Fruit fly (Drosophila melanogaster) whole organism, prepupa: ENCODE results near the gene Chro.

Experiments used
- Blimp-1 ChIP-seq: fragments of 200-800 bp; sonication (Bioruptor generic); optimal IDR thresholded peaks from 3 replicates; lab custom pipeline; 2017; ENCODE audit warnings: missing biosample characterization, missing genetic modification characterization, mild to moderate bottlenecking, moderate library complexity, missing genetic modification reagents
- CG10631 ChIP-seq: fragments of 200-800 bp; sonication (Bioruptor generic); optimal IDR thresholded peaks from 2 replicates; lab custom pipeline; 2016; ENCODE audit warnings: missing biosample characterization, missing genetic modification characterization
- CG10669 ChIP-seq: fragments of 200-800 bp; sonication (Bioruptor generic); optimal IDR thresholded peaks from 3 replicates; lab custom pipeline; 2018; ENCODE audit warnings: missing biosample characterization, mild to moderate bottlenecking, missing genetic modification characterization, moderate library complexity
- CG11294 ChIP-seq: fragments of 200-800 bp; sonication (Bioruptor generic); IDR thresholded peaks from 2 replicates; pipeline ENCODE4 v1.3.6; 2022; ENCODE audit warnings: missing biosample characterization, missing genetic modification characterization
- CG11762 ChIP-seq: fragments of 200-800 bp; sonication (Bioruptor generic); optimal IDR thresholded peaks from 3 replicates; lab custom pipeline; 2016; ENCODE audit warnings: missing biosample characterization, missing genetic modification characterization; ENCODE audit not compliant: insufficient read depth
- CG11902 ChIP-seq: fragments of 200-800 bp; sonication (Bioruptor generic); optimal IDR thresholded peaks from 3 replicates; lab custom pipeline; 2016; ENCODE audit warnings: missing biosample characterization, missing genetic modification characterization
- CG15336 ChIP-seq: fragments of 200-800 bp; sonication (Bioruptor generic); IDR thresholded peaks from 2 replicates; pipeline ENCODE4 v1.3.6; 2022; ENCODE audit warnings: missing biosample characterization, missing genetic modification characterization
- CG1621 ChIP-seq: fragments of 200-800 bp; sonication (Bioruptor generic); optimal IDR thresholded peaks from 3 replicates; lab custom pipeline; 2018; ENCODE audit warnings: missing biosample characterization, mild to moderate bottlenecking, missing genetic modification characterization
- CG16779 ChIP-seq: fragments of 200-800 bp; sonication (Bioruptor generic); optimal IDR thresholded peaks from 3 replicates; lab custom pipeline; 2017; ENCODE audit warnings: missing biosample characterization, mild to moderate bottlenecking, missing genetic modification characterization
- CG3032 ChIP-seq: fragments of 200-800 bp; optimal IDR thresholded peaks from 2 replicates; lab custom pipeline; 2019; ENCODE audit warnings: missing biosample characterization, mild to moderate bottlenecking, missing genetic modification characterization, moderate library complexity
- CG31627 ChIP-seq: fragments of 200-800 bp; sonication (Bioruptor generic); optimal IDR thresholded peaks from 3 replicates; lab custom pipeline; 2016; ENCODE audit warnings: missing biosample characterization, missing genetic modification characterization
- CG32006 ChIP-seq: fragments of 200-800 bp; sonication (Bioruptor generic); optimal IDR thresholded peaks from 3 replicates; lab custom pipeline; 2017; ENCODE audit warnings: missing biosample characterization, mild to moderate bottlenecking, missing genetic modification characterization
- CG34406 ChIP-seq: fragments of 200-800 bp; sonication (Bioruptor generic); optimal IDR thresholded peaks from 3 replicates; lab custom pipeline; 2016; ENCODE audit warnings: missing biosample characterization, missing genetic modification characterization
- CG3919 ChIP-seq: fragments of 200-800 bp; sonication (Bioruptor generic); optimal IDR thresholded peaks from 3 replicates; lab custom pipeline; 2016; ENCODE audit warnings: missing biosample characterization, missing genetic modification characterization
- CG6163 ChIP-seq: fragments of 200-800 bp; sonication (Bioruptor generic); IDR thresholded peaks from 3 replicates; pipeline ENCODE4 v1.3.6; 2022; ENCODE audit warnings: missing biosample characterization, missing genetic modification characterization
- CG6276 ChIP-seq: fragments of 200-800 bp; sonication (Bioruptor generic); optimal IDR thresholded peaks from 2 replicates; lab custom pipeline; 2017; ENCODE audit warnings: missing biosample characterization, mild to moderate bottlenecking, missing genetic modification characterization
- CG6808 ChIP-seq: fragments of 200-800 bp; sonication (Bioruptor generic); optimal IDR thresholded peaks from 3 replicates; lab custom pipeline; 2017; ENCODE audit warnings: missing biosample characterization, missing genetic modification characterization, mild to moderate bottlenecking, moderate library complexity, missing genetic modification reagents
- CG6854 ChIP-seq: fragments of 200-800 bp; sonication (Bioruptor generic); optimal IDR thresholded peaks from 2 replicates; lab custom pipeline; 2017; ENCODE audit warnings: missing biosample characterization, mild to moderate bottlenecking, missing genetic modification characterization
- CG7368 ChIP-seq: fragments of 200-800 bp; sonication (Bioruptor generic); optimal IDR thresholded peaks from 3 replicates; lab custom pipeline; 2016; ENCODE audit warnings: missing biosample characterization, missing genetic modification characterization
- CG8119 ChIP-seq: fragments of 200-800 bp; sonication (Bioruptor generic); IDR thresholded peaks from 3 replicates; pipeline ENCODE4 v1.3.6; 2022; ENCODE audit warnings: missing biosample characterization, missing genetic modification characterization
- CG8632 ChIP-seq: fragments of 200-800 bp; sonication (Bioruptor generic); optimal IDR thresholded peaks from 3 replicates; lab custom pipeline; 2016; ENCODE audit warnings: missing biosample characterization, missing genetic modification characterization
- CG9139 ChIP-seq: fragments of 200-800 bp; sonication (Bioruptor generic); optimal IDR thresholded peaks from 3 replicates; lab custom pipeline; 2017; ENCODE audit warnings: missing biosample characterization, mild to moderate bottlenecking, missing genetic modification characterization
- Eip75B ChIP-seq: fragments of 200-800 bp; sonication (Bioruptor generic); optimal IDR thresholded peaks from 3 replicates; lab custom pipeline; 2016; ENCODE audit warnings: missing biosample characterization, missing genetic modification characterization
- Ets21C ChIP-seq: fragments of 200-800 bp; sonication (Bioruptor generic); optimal IDR thresholded peaks from 3 replicates; lab custom pipeline; 2016; ENCODE audit warnings: missing biosample characterization, missing genetic modification characterization
- Ets96B ChIP-seq: fragments of 200-800 bp; optimal IDR thresholded peaks from 2 replicates; lab custom pipeline; 2019; ENCODE audit warnings: missing biosample characterization, mild to moderate bottlenecking, missing genetic modification characterization, moderate library complexity
- Gug ChIP-seq: fragments of 200-800 bp; sonication (Bioruptor generic); IDR thresholded peaks from 2 replicates; pipeline ENCODE4 v1.3.6; 2022; ENCODE audit warnings: missing biosample characterization, missing genetic modification characterization
- Hr38 ChIP-seq: sonication (Bioruptor generic); optimal IDR thresholded peaks from 2 replicates; lab custom pipeline; 2016; ENCODE audit warnings: missing biosample characterization, missing genetic modification characterization
- Hr4 ChIP-seq: fragments of 200-800 bp; sonication (Bioruptor generic); optimal IDR thresholded peaks from 3 replicates; lab custom pipeline; 2016; ENCODE audit warnings: missing biosample characterization, missing genetic modification characterization
- Lpt ChIP-seq: fragments of 200-800 bp; sonication (Bioruptor generic); optimal IDR thresholded peaks from 3 replicates; lab custom pipeline; 2016; ENCODE audit warnings: missing biosample characterization, missing genetic modification characterization
- Met ChIP-seq: fragments of 200-800 bp; sonication (Bioruptor generic); optimal IDR thresholded peaks from 3 replicates; lab custom pipeline; 2016; ENCODE audit warnings: missing biosample characterization, missing genetic modification characterization
- OdsH ChIP-seq: fragments of 200-800 bp; sonication (Bioruptor generic); optimal IDR thresholded peaks from 3 replicates; lab custom pipeline; 2016; ENCODE audit warnings: missing biosample characterization, missing genetic modification characterization
- Smox ChIP-seq: fragments of 200-800 bp; sonication (Bioruptor generic); optimal IDR thresholded peaks from 3 replicates; lab custom pipeline; 2016; ENCODE audit warnings: missing biosample characterization, missing genetic modification characterization
- Sox102F ChIP-seq: fragments of 200-800 bp; sonication (Bioruptor generic); optimal IDR thresholded peaks from 2 replicates; lab custom pipeline; 2016; ENCODE audit warnings: missing biosample characterization, mild to moderate bottlenecking, missing genetic modification characterization
- Sox14 ChIP-seq: fragments of 200-800 bp; sonication (Bioruptor generic); optimal IDR thresholded peaks from 3 replicates; lab custom pipeline; 2016; ENCODE audit warnings: missing biosample characterization, missing genetic modification characterization
- Sox15 ChIP-seq: fragments of 200-800 bp; sonication (Bioruptor generic); optimal IDR thresholded peaks from 3 replicates; lab custom pipeline; 2016; ENCODE audit warnings: missing biosample characterization, missing genetic modification characterization
- achi ChIP-seq: fragments of 200-800 bp; sonication (Bioruptor generic); optimal IDR thresholded peaks from 3 replicates; lab custom pipeline; 2016; ENCODE audit warnings: missing biosample characterization, missing genetic modification characterization
- acj6 ChIP-seq: fragments of 200-800 bp; sonication (Bioruptor generic); optimal IDR thresholded peaks from 3 replicates; lab custom pipeline; 2016; ENCODE audit warnings: missing biosample characterization, missing genetic modification characterization
- dac ChIP-seq: fragments of 200-800 bp; sonication (Bioruptor generic); optimal IDR thresholded peaks from 2 replicates; lab custom pipeline; 2017; ENCODE audit warnings: missing biosample characterization, mild to moderate bottlenecking, missing genetic modification characterization
- dsx ChIP-seq: fragments of 200-800 bp; optimal IDR thresholded peaks from 3 replicates; lab custom pipeline; 2019; ENCODE audit warnings: missing biosample characterization, mild to moderate bottlenecking, missing genetic modification characterization, moderate library complexity; ENCODE audit not compliant: poor library complexity, severe bottlenecking
- eg ChIP-seq: fragments of 200-800 bp; sonication (Bioruptor generic); IDR thresholded peaks from 3 replicates; pipeline ENCODE4 v1.3.6; 2022; ENCODE audit warnings: missing biosample characterization, missing genetic modification characterization
- esn ChIP-seq: fragments of 200-800 bp; sonication (Bioruptor generic); optimal IDR thresholded peaks from 2 replicates; lab custom pipeline; 2016; ENCODE audit warnings: missing biosample characterization, mild to moderate bottlenecking, missing genetic modification characterization, moderate library complexity
- fd59A ChIP-seq: fragments of 200-800 bp; sonication (Bioruptor generic); optimal IDR thresholded peaks from 2 replicates; lab custom pipeline; 2017; ENCODE audit warnings: missing biosample characterization, mild to moderate bottlenecking, missing genetic modification characterization, missing genetic modification reagents
- fd85E ChIP-seq: fragments of 200-800 bp; sonication (Bioruptor generic); optimal IDR thresholded peaks from 3 replicates; lab custom pipeline; 2016; ENCODE audit warnings: missing biosample characterization, missing genetic modification characterization
- fkh ChIP-seq: fragments of 200-800 bp; sonication (Bioruptor generic); optimal IDR thresholded peaks from 3 replicates; lab custom pipeline; 2017; ENCODE audit warnings: missing biosample characterization, mild to moderate bottlenecking, missing genetic modification characterization, moderate library complexity
- net ChIP-seq: fragments of 200-800 bp; sonication (Bioruptor generic); optimal IDR thresholded peaks from 3 replicates; lab custom pipeline; 2016; ENCODE audit warnings: missing biosample characterization, missing genetic modification characterization
- pdm3 ChIP-seq: fragments of 200-800 bp; sonication (Bioruptor generic); optimal IDR thresholded peaks from 3 replicates; lab custom pipeline; 2016; ENCODE audit warnings: missing biosample characterization, missing genetic modification characterization
- salr ChIP-seq, 2 experiments: fragments of 200-800 bp; sonication (Bioruptor generic); optimal IDR thresholded peaks; 3 replicates each; lab custom pipeline; 2016 to 2018; ENCODE audit warnings: missing biosample characterization in 2 of 2, missing genetic modification characterization in 2 of 2, mild to moderate bottlenecking in 1 of 2
- spab ChIP-seq: fragments of 200-800 bp; sonication (Bioruptor generic); optimal IDR thresholded peaks from 2 replicates; lab custom pipeline; 2017; ENCODE audit warnings: missing biosample characterization, mild to moderate bottlenecking, missing genetic modification characterization, missing genetic modification reagents
- svp ChIP-seq: fragments of 200-800 bp; sonication (Bioruptor generic); peaks from one replicate; lab custom pipeline; 2016; ENCODE audit warnings: missing biosample characterization, missing genetic modification characterization
- topi ChIP-seq: fragments of 200-800 bp; sonication (Bioruptor generic); optimal IDR thresholded peaks from 3 replicates; lab custom pipeline; 2016; ENCODE audit warnings: missing biosample characterization, missing genetic modification characterization
- vri ChIP-seq: fragments of 200-800 bp; sonication (Bioruptor generic); optimal IDR thresholded peaks from 3 replicates; lab custom pipeline; 2016; ENCODE audit warnings: missing biosample characterization, mild to moderate bottlenecking, missing genetic modification characterization

The Chro gene

dm6 chr3L:22878723-22879343, at the start of gene Chro, which contains the start of gene Ssl1:
Gene Chro (minus strand): TSS chr3L:22878984.
Gene Ssl1 (plus strand): TSS chr3L:22879089.
- TF ChIP-seq CG3919 (GFP tag; lab: Kevin White, UChicago), result peak; percentile 100
- peak; percentile 100 for TF ChIP-seq CG6163
- TF ChIP-seq CG9139, result peak; percentile 99
- TF ChIP-seq eg (GFP tag; lab: Robert Waterston, UW), result peak; percentile 100
- peak; percentile 100 for TF ChIP-seq dac (GFP tag; lab: Kevin White, UChicago)
- peak; percentile 99 for TF ChIP-seq fd85E (GFP tag; lab: Kevin White, UChicago)
- TF ChIP-seq Ets21C (GFP tag; lab: Kevin White, UChicago), result peak; percentile 100
- TF ChIP-seq topi (GFP tag; lab: Kevin White, UChicago), result peak; percentile 100
- TF ChIP-seq spab (GFP tag; lab: Kevin White, UChicago), result peak; percentile 100
- TF ChIP-seq CG6276 (GFP tag; lab: Kevin White, UChicago), result peak; percentile 100
- TF ChIP-seq Smox (GFP tag; lab: Kevin White, UChicago), result peak; percentile 100
- TF ChIP-seq CG1621 (tag; lab: Kevin White, UChicago), result peak; percentile 100
- peak; percentile 100 for TF ChIP-seq CG8632 (GFP tag; lab: Kevin White, UChicago)
- TF ChIP-seq CG32006 (GFP tag; lab: Kevin White, UChicago), result peak; percentile 100
- peak; percentile 100 for TF ChIP-seq pdm3 (GFP tag; lab: Kevin White, UChicago)
- TF ChIP-seq CG15336 (GFP tag; lab: Robert Waterston, UW), result peak; percentile 100
- TF ChIP-seq Ets96B, result peak; percentile 100
- peak; percentile 100 for TF ChIP-seq CG11762 (GFP tag; lab: Kevin White, UChicago)
- peak; percentile 100 for TF ChIP-seq CG6854
- peak; percentile 100 for TF ChIP-seq OdsH (GFP tag; lab: Kevin White, UChicago)
- TF ChIP-seq fd59A, result peak; percentile 100
- TF ChIP-seq dsx (GFP tag; lab: Kevin White, UChicago), result peak; percentile 99
- peak; percentile 99 for TF ChIP-seq CG6808 (GFP tag; lab: Kevin White, UChicago)
- TF ChIP-seq CG16779, result peak; percentile 99
- peak; percentile 100 for TF ChIP-seq esn (GFP tag; lab: Kevin White, UChicago)
- TF ChIP-seq CG8119 (GFP tag; lab: Robert Waterston, UW), result peak; percentile 100
- peak; percentile 99 for TF ChIP-seq CG11294 (GFP tag; lab: Robert Waterston, UW)
- peak; percentile 100 for TF ChIP-seq Sox102F (GFP tag; lab: Kevin White, UChicago)
- peak; percentile 100 for TF ChIP-seq CG34406 (GFP tag; lab: Kevin White, UChicago)
- TF ChIP-seq net, result peak; percentile 100
- TF ChIP-seq CG3032 (tag; lab: Kevin White, UChicago), result peak; percentile 100
- peak; percentile 98 for TF ChIP-seq Blimp-1 (GFP tag; lab: Kevin White, UChicago)
- peak; percentile 100 for TF ChIP-seq CG10669
- TF ChIP-seq Sox15 (GFP tag; lab: Kevin White, UChicago), result peak; percentile 100
- peak; percentile 99 for TF ChIP-seq achi (GFP tag; lab: Kevin White, UChicago)
- peak; percentile 100 for TF ChIP-seq acj6
- TF ChIP-seq Hr38 (GFP tag; lab: Kevin White, UChicago), result peak; percentile 100
- TF ChIP-seq Lpt (GFP tag; lab: Kevin White, UChicago), result peak; percentile 100
- peak; percentile 100 for TF ChIP-seq svp (GFP tag; lab: Kevin White, UChicago)
- TF ChIP-seq salr (GFP tag; optimal IDR thresholded peaks at IDR 0.05; lab: Kevin White, UChicago), result peak; percentile 100
- TF ChIP-seq Gug (GFP tag; lab: Robert Waterston, UW), result peak; percentile 100
- peak; percentile 100 for TF ChIP-seq Met (GFP tag; lab: Kevin White, UChicago)
- TF ChIP-seq Hr4, result peak; percentile 100
- TF ChIP-seq vri (GFP tag; lab: Kevin White, UChicago), result peak; percentile 100
- peak; percentile 100 for TF ChIP-seq CG10631 (GFP tag; lab: Kevin White, UChicago)
- peak; percentile 100 for TF ChIP-seq CG31627 (GFP tag; lab: Kevin White, UChicago)
- TF ChIP-seq CG7368 (GFP tag; lab: Kevin White, UChicago), result peak; percentile 100
- peak; percentile 100 for TF ChIP-seq Sox14 (GFP tag; lab: Kevin White, UChicago)
- peak; percentile 100 for TF ChIP-seq Eip75B
- peak; percentile 100 for TF ChIP-seq CG11902 (GFP tag; lab: Kevin White, UChicago)
- TF ChIP-seq fkh, result peak; percentile 96
